Worm (Caenorhabditis elegans): ENCODE data around the gene pld-1.

DNA sequence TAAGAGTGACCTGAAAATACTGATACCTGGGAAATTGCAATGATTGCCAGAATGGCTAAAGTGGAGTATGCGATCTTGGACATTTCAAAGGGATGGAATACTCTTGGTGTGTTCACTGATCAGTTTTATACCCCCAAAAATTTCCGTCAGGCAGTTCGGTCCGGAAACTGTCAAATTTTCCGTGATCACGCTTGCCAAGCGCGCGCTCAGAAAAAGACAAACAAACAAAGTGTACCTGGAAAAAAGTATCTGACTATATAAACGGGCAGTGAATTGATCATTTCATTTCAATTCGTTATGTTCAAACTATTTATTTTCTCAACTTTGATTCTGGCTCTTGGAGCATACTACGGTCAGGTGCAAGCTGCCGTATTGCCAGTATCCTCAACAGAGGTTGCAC lies 10.2 kb upstream of the pld-1 start, which contains the start of the genes idpb-3 and idpb-1:
- TF ChIP-seq him-1 (tag; optimal IDR thresholded peaks at IDR 0.05) = no peak
- no peak for TF ChIP-seq dao-5 (tag; optimal IDR thresholded peaks at IDR 0.05)
